Worm (Caenorhabditis elegans): ENCODE data around the gene Y41C4A.8.

ce11 chrIII:11659804-11660203 lies 48.8 kb downstream of the Y41C4A.8 start:
- TF ChIP-seq him-1 (tag; optimal IDR thresholded peaks at IDR 0.05) (no peak), W03F9.2 (tag; optimal IDR thresholded peaks at IDR 0.05) (no peak)

Measured in whole organism, L4/young adult.